Fruit fly (Drosophila melanogaster): ENCODE results near the gene Tat.
A peak's percentile ranks its signal among the peaks of the same experiment; 100 is the strongest.

The Tat gene

DNA sequence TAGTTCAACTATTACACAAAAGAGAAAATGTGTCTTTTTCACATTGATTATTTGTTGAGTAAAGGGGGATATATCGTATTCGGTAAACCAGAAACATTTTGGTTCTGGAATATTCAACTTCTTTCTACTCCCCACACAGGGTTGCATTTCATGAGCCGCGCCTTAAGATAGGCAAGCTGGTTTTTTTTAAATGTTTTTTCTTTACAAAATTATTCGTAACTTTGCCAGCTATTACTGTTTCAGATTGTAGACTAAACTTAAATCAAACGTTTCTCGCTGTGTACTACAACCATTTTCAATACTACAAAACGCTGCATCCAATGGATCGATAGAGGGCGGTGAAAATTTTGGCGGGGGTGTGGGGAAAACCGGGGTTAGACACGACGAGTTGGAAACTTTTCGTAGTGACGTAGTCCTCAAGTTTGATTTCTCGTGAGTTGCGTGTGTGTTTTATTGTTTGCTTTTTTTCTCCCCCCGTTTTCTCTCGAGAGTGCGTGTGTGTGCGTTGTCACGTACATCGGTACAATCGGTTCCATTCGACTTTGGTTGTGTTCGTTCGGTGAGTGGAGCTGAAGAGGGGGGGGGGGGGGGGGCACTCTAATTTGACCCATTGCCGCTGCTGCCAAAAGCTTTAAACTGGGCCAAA lies 47.4 kb upstream of the Tat start (continued):
- no peak for TF ChIP-seq Mes4 (GFP tag; optimal IDR thresholded peaks at IDR 0.05)
- no peak for TF ChIP-seq crp (GFP tag; optimal IDR thresholded peaks at IDR 0.05)
- no peak for TF ChIP-seq Lhr (GFP tag; optimal IDR thresholded peaks at IDR 0.05)
- no peak for TF ChIP-seq CG31388 (GFP tag; optimal IDR thresholded peaks at IDR 0.05)
- peak; percentile 46 for TF ChIP-seq Oli (tag; optimal IDR thresholded peaks at IDR 0.05)
- TF ChIP-seq CG10565 (GFP tag; optimal IDR thresholded peaks at IDR 0.05) = no peak
- TF ChIP-seq Ada2b (GFP tag; IDR thresholded peaks at IDR 0.05) = peak; percentile 49; the same call in 1 of the 2 replicates
- TF ChIP-seq Myb (GFP tag; optimal IDR thresholded peaks at IDR 0.05) = peak; percentile 25
- TF ChIP-seq CG16815 (GFP tag; optimal IDR thresholded peaks at IDR 0.05) = no peak
- TF ChIP-seq sens-2 (GFP tag; IDR thresholded peaks at IDR 0.05) = no peak
- no peak for TF ChIP-seq wdn (GFP tag; IDR thresholded peaks at IDR 0.05)
- TF ChIP-seq Nf-YC (tag; optimal IDR thresholded peaks at IDR 0.05) = peak; percentile 17
- peak; percentile 3 for TF ChIP-seq CG4820 (GFP tag; optimal IDR thresholded peaks at IDR 0.05)
- TF ChIP-seq kah (GFP tag; optimal IDR thresholded peaks at IDR 0.05) = no peak
- TF ChIP-seq Atf-2 (GFP tag; optimal IDR thresholded peaks at IDR 0.05) = no peak
- no peak for TF ChIP-seq CG16779 (GFP tag; IDR thresholded peaks at IDR 0.05)
- TF ChIP-seq CG32532 (GFP tag; IDR thresholded peaks at IDR 0.05) = no peak
- no peak for TF ChIP-seq HLH54F (GFP tag; optimal IDR thresholded peaks at IDR 0.05)
- no peak for TF ChIP-seq vfl (GFP tag; optimal IDR thresholded peaks at IDR 0.05)
- TF ChIP-seq vvl (GFP tag; IDR thresholded peaks at IDR 0.05) = peak; percentile 43; the same call in 1 of the 2 replicates
- no peak for TF ChIP-seq NC2α (GFP tag; optimal IDR thresholded peaks at IDR 0.05)
- TF ChIP-seq CG4730 (GFP tag; IDR thresholded peaks at IDR 0.05) = no peak
- TF ChIP-seq z (GFP tag; IDR thresholded peaks at IDR 0.05) = no peak
- TF ChIP-seq CG12236 (GFP tag; optimal IDR thresholded peaks at IDR 0.05) = no peak
- TF ChIP-seq BtbVII (GFP tag; optimal IDR thresholded peaks at IDR 0.05) = no peak
- no peak for TF ChIP-seq twi (tag; optimal IDR thresholded peaks at IDR 0.05)
- TF ChIP-seq pros (GFP tag; optimal IDR thresholded peaks at IDR 0.05) = no peak
- no peak for TF ChIP-seq D (optimal IDR thresholded peaks at IDR 0.05)
- TF ChIP-seq D (GFP tag; optimal IDR thresholded peaks at IDR 0.05) = no peak
- TF ChIP-seq Dad (GFP tag; optimal IDR thresholded peaks at IDR 0.05) = peak; percentile 28
- TF ChIP-seq disco-r (GFP tag; optimal IDR thresholded peaks at IDR 0.05) = no peak
- TF ChIP-seq Ptx1 (GFP tag; IDR thresholded peaks at IDR 0.05) = peak; percentile 32; the same call in 1 of the 2 replicates
- no peak for TF ChIP-seq jigr1 (GFP tag; IDR thresholded peaks at IDR 0.05)
- TF ChIP-seq pho (GFP tag; optimal IDR thresholded peaks at IDR 0.05) = no peak
- peak; percentile 76 for TF ChIP-seq Med (GFP tag)
- no peak for TF ChIP-seq Bdp1 (GFP tag; optimal IDR thresholded peaks at IDR 0.05)
- no peak for TF ChIP-seq CG7271 (tag; optimal IDR thresholded peaks at IDR 0.05)
- 0 out of 3 replicates have a peak, but pooled peaks have one; percentile 14 for TF ChIP-seq Dbx (GFP tag; IDR thresholded peaks at IDR 0.05)
- TF ChIP-seq lbe (GFP tag; optimal IDR thresholded peaks at IDR 0.05) = no peak
- no peak for TF ChIP-seq Spps (tag; optimal IDR thresholded peaks at IDR 0.05)
- no peak for TF ChIP-seq bigmax (GFP tag; optimal IDR thresholded peaks at IDR 0.05)
- no peak for TF ChIP-seq CG12744 (GFP tag; optimal IDR thresholded peaks at IDR 0.05)
- TF ChIP-seq org-1 (GFP tag; optimal IDR thresholded peaks at IDR 0.05) = no peak
- peak; percentile 18 for TF ChIP-seq Hsf (GFP tag; optimal IDR thresholded peaks at IDR 0.05)
- peak; percentile 8 for TF ChIP-seq pum (GFP tag; optimal IDR thresholded peaks at IDR 0.05)
- TF ChIP-seq CG9609 (GFP tag; optimal IDR thresholded peaks at IDR 0.05) = no peak
- TF ChIP-seq CG16813 (GFP tag; IDR thresholded peaks at IDR 0.05; ENCODE audit: partially characterized antibody) = no peak
- peak; percentile 10 to 35 for TF ChIP-seq dpn (GFP tag; optimal IDR thresholded peaks at IDR 0.05)
- no peak for TF ChIP-seq Neu2 (GFP tag; optimal IDR thresholded peaks at IDR 0.05; ENCODE audit: borderline replicate concordance)
- TF ChIP-seq Oaz (GFP tag; IDR thresholded peaks at IDR 0.05) = no peak
- no peak for TF ChIP-seq CG10321 (GFP tag; IDR thresholded peaks at IDR 0.05)
- no peak for TF ChIP-seq lmd (GFP tag; IDR thresholded peaks at IDR 0.05)

Data from whole organism, embryonic.